Worm (Caenorhabditis elegans) whole organism, late embryonic: ENCODE measurements around the gene srz-24.

ENCODE experiments used
- ahr-1 ChIP-seq: sonication (generic microtip); optimal IDR thresholded peaks from 2 replicates; lab custom pipeline; 2016; ENCODE audit warnings: missing genetic modification characterization, missing compliant biosample characterization
- ceh-18 ChIP-seq: sonication (generic microtip); optimal IDR thresholded peaks from 2 replicates; lab custom pipeline; 2016; ENCODE audit warnings: missing genetic modification characterization, missing compliant biosample characterization
- ceh-19 ChIP-seq: fragments of 200-800 bp; sonication (Bioruptor generic); optimal IDR thresholded peaks from 2 replicates; lab custom pipeline; 2018; ENCODE audit warnings: mild to moderate bottlenecking, missing genetic modification characterization, missing compliant biosample characterization
- ceh-24 ChIP-seq: sonication (generic microtip); optimal IDR thresholded peaks from 2 replicates; lab custom pipeline; 2016; ENCODE audit warnings: mild to moderate bottlenecking, missing genetic modification characterization, missing compliant biosample characterization
- ceh-30 ChIP-seq: fragments of 150-350 bp; optimal IDR thresholded peaks from 2 replicates; lab custom pipeline; 2014; ENCODE audit warnings: missing biosample characterization, missing genetic modification characterization
- ceh-34 ChIP-seq: sonication (generic microtip); optimal IDR thresholded peaks from 2 replicates; lab custom pipeline; 2016; ENCODE audit warnings: mild to moderate bottlenecking, missing genetic modification characterization, missing compliant biosample characterization
- ceh-48 ChIP-seq: sonication (generic microtip); optimal IDR thresholded peaks from 2 replicates; lab custom pipeline; 2016; ENCODE audit warnings: missing genetic modification characterization, inconsistent platforms, missing compliant biosample characterization
- elt-2 ChIP-seq: sonication (generic microtip); optimal IDR thresholded peaks from 2 replicates; lab custom pipeline; 2016; ENCODE audit warnings: missing genetic modification reagents, missing genetic modification characterization, missing compliant biosample characterization
- ets-4 ChIP-seq: sonication (generic microtip); optimal IDR thresholded peaks from 2 replicates; lab custom pipeline; 2016; ENCODE audit warnings: missing genetic modification characterization, missing compliant biosample characterization
- fkh-10 ChIP-seq: fragments of 150-350 bp; optimal IDR thresholded peaks from 2 replicates; lab custom pipeline; 2014; ENCODE audit warnings: missing biosample characterization, missing genetic modification reagents, missing genetic modification characterization
- hlh-6 ChIP-seq: sonication (generic microtip); optimal IDR thresholded peaks from 2 replicates; lab custom pipeline; 2016; ENCODE audit warnings: missing genotype, missing genetic modification characterization, missing compliant biosample characterization
- hlh-8 ChIP-seq: sonication (generic microtip); optimal IDR thresholded peaks from 2 replicates; lab custom pipeline; 2016; ENCODE audit warnings: missing genotype, missing genetic modification characterization, missing compliant biosample characterization
- lim-6 ChIP-seq: sonication (generic microtip); optimal IDR thresholded peaks from 2 replicates; lab custom pipeline; 2016; ENCODE audit warnings: missing genetic modification characterization, missing compliant biosample characterization
- npax-4 ChIP-seq: sonication (generic microtip); optimal IDR thresholded peaks from 2 replicates; lab custom pipeline; 2016; ENCODE audit warnings: missing genetic modification characterization, missing compliant biosample characterization
- odd-2 ChIP-seq: sonication (generic microtip); optimal IDR thresholded peaks from 2 replicates; lab custom pipeline; 2017; ENCODE audit warnings: antibody characterized with exemption, mild to moderate bottlenecking, missing genetic modification characterization, missing compliant biosample characterization
- tbx-2 ChIP-seq: sonication (generic microtip); optimal IDR thresholded peaks from 2 replicates; lab custom pipeline; 2016; ENCODE audit warnings: missing genetic modification characterization, missing compliant biosample characterization
- tbx-7 ChIP-seq: sonication (generic microtip); optimal IDR thresholded peaks from 2 replicates; lab custom pipeline; 2016; ENCODE audit warnings: missing genotype, missing genetic modification characterization, missing compliant biosample characterization
- ttx-3 ChIP-seq: sonication (generic microtip); optimal IDR thresholded peaks from 2 replicates; lab custom pipeline; 2016; ENCODE audit warnings: missing genetic modification reagents, missing genetic modification characterization, missing compliant biosample characterization

Gene srz-24

DNA sequence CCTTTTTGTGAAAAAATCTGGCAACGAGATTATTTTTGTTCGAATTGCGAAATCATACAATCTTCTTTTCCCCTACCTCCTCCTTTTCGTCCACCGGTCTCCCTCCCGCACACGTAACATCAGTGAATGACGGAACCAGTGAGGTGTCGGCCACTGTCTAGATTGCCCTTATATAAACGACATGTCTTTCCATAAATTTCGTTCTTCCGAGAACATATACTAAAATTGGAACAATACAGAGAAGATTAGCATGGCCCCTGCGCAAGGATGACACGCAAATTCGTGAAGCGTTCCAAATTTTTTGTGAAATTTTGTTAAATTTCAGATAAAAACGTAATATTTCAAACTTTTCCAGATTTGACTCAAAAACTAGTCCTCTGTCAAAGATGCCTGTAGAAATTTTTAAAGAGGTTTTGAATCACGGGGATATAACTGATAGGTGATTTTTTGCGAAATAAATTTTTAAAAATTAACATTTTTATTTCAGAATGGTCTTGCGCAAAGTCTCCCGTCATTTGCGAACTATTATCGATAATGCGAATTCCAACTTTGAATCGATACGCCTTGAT lies 50.1 kb downstream of the srz-24 start:
- TF ChIP-seq ceh-18 (tag; lab: Kevin White, UChicago), result no peak
- peak; percentile 33 for TF ChIP-seq elt-2

DNA sequence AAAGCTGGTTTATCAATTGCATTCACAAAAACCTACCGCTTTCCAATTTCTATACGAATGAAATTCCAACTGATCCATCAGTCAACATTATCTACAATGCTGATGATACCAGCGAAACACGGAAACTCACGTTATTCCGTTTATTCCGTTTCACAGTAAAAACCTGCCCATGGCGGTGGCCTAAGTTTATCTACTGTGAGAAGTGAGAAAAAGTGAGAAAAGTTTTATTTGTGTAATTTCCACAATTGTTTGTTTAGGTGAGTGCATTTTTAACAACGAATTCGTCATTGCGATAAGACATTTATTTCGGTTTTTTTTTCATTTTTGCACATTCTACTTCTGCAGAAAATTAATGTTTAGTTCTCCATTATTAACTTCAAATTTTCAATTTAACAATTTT lies 50.9 kb downstream of the srz-24 start, which contains the start of gene Y9C9A.8:
Y9C9A.8 (plus strand) TSS at position 301 of the 400 bp plus-strand sequence.
- no peak for TF ChIP-seq ttx-3 (tag; lab: Kevin White, UChicago)
- no peak for TF ChIP-seq ceh-48 (tag; lab: Kevin White, UChicago)
- TF ChIP-seq tbx-2 (tag; lab: Kevin White, UChicago), result no peak
- TF ChIP-seq ceh-34 (tag; lab: Kevin White, UChicago), result no peak
- no peak for TF ChIP-seq npax-4 (tag; lab: Kevin White, UChicago)
- no peak for TF ChIP-seq fkh-10 (GFP tag; lab: Kevin White, UChicago)
- no peak for TF ChIP-seq ahr-1
- TF ChIP-seq ceh-19 (GFP tag; lab: Kevin White, UChicago), result no peak
- TF ChIP-seq odd-2 (tag; lab: Kevin White, UChicago), result no peak
- no peak for TF ChIP-seq hlh-8 (tag; lab: Kevin White, UChicago)
- TF ChIP-seq lim-6, result no peak
- no peak for TF ChIP-seq ceh-30 (tag; lab: Kevin White, UChicago)
- TF ChIP-seq ceh-24 (tag; lab: Kevin White, UChicago), result no peak
- no peak for TF ChIP-seq ceh-18 (tag; lab: Kevin White, UChicago)
- no peak for TF ChIP-seq ets-4
- TF ChIP-seq tbx-7, result no peak
- no peak for TF ChIP-seq hlh-6 (tag; lab: Kevin White, UChicago)
